Comparison of ENCODE assay signal across 1 worm cellular context in the genomic region with DNA sequence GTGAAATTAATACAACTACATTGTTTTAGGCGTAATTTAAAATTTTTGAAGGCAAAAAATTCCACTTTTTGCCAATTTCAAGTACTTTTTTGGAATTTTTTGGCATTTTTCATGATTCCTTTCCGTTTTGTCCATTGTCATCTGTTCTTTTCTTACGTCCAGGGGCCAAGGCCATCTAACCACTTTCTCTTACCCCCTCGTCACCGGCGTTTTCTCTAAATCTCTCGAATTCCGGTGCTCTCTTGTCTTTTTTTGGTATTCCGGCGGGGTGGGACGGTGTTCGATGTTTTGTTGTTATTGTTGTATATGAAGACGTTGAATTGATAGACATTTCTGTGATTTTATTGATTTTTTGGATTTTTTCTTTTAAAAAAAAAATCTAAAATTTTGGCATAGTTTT.
TF ChIP-seq lines count a peak whose summit lies in the region.

No protein-coding gene starts in this region.

TF ChIP-seq in whole organism, L1 larva, 84 proteins besides CTCF, POLR2A, EP300 and RAD21 (continued from another document):
- peak; percentile 80 for TF ChIP-seq lin-14 (GFP tag; optimal IDR thresholded peaks at IDR 0.05; lab: Kevin White, UChicago)
- no peak for TF ChIP-seq ztf-4 (tag; optimal IDR thresholded peaks at IDR 0.05; lab: Kevin White, UChicago)
- no peak for TF ChIP-seq egl-27 (tag; optimal IDR thresholded peaks at IDR 0.05; lab: Kevin White, UChicago)
- no peak for TF ChIP-seq fos-1 (tag; optimal IDR thresholded peaks at IDR 0.05; lab: Kevin White, UChicago)
- TF ChIP-seq nhr-71 (tag; optimal IDR thresholded peaks at IDR 0.05; lab: Kevin White, UChicago), result no peak
- no peak for TF ChIP-seq sup-37 (GFP tag; optimal IDR thresholded peaks at IDR 0.05; lab: Kevin White, UChicago)
